Fruit fly (Drosophila melanogaster) whole organism, embryonic: Measurements from ENCODE around the gene CG15283.
A peak's percentile ranks its signal among the peaks of the same experiment; 100 is the strongest.

Source experiments
- Abd-B ChIP-seq: fragments of 200-800 bp; sonication (Bioruptor generic); optimal IDR thresholded peaks from 2 replicates; lab custom pipeline; 2018; ENCODE audit warnings: missing biosample characterization, mild to moderate bottlenecking, missing genetic modification characterization, moderate library complexity
- BEAF-32 ChIP-seq: fragments of 200-800 bp; sonication (Bioruptor generic); optimal IDR thresholded peaks from 3 replicates; lab custom pipeline; 2017; ENCODE audit warnings: missing biosample characterization, missing genetic modification characterization, mild to moderate bottlenecking, moderate library complexity, missing genetic modification reagents
- CG10274 ChIP-seq: fragments of 200-800 bp; sonication (Bioruptor generic); optimal IDR thresholded peaks from 3 replicates; lab custom pipeline; 2017; ENCODE audit warnings: missing biosample characterization, mild to moderate bottlenecking, missing genetic modification characterization
- CG10321 ChIP-seq: fragments of 200-800 bp; sonication (Bioruptor generic); IDR thresholded peaks from 2 replicates; pipeline ENCODE4 v1.3.6; 2022; ENCODE audit warnings: missing biosample characterization, missing genetic modification characterization
- CG10462 ChIP-seq: fragments of 200-800 bp; sonication (Bioruptor generic); optimal IDR thresholded peaks from 2 replicates; lab custom pipeline; 2016; ENCODE audit warnings: missing biosample characterization, missing genetic modification characterization
- CG1233 ChIP-seq: fragments of 200-800 bp; sonication (Bioruptor generic); optimal IDR thresholded peaks from 4 replicates; lab custom pipeline; 2018; ENCODE audit warnings: missing biosample characterization, mild to moderate bottlenecking, missing genetic modification characterization
- CG12659 ChIP-seq: fragments of 200-800 bp; sonication (Bioruptor generic); optimal IDR thresholded peaks from 3 replicates; lab custom pipeline; 2017; ENCODE audit warnings: mild to moderate bottlenecking, missing biosample characterization, missing genetic modification reagents, missing genetic modification characterization
- CG14667 ChIP-seq: fragments of 200-800 bp; sonication (Bioruptor generic); IDR thresholded peaks from 2 replicates; pipeline ENCODE4 v1.3.6; 2022; ENCODE audit warnings: missing biosample characterization, missing genetic modification characterization
- CG14710 ChIP-seq: fragments of 200-800 bp; sonication (Bioruptor generic); optimal IDR thresholded peaks from 3 replicates; lab custom pipeline; 2019; ENCODE audit warnings: missing biosample characterization, mild to moderate bottlenecking, missing genetic modification characterization, moderate library complexity
- CG15269 ChIP-seq: fragments of 200-800 bp; sonication (Bioruptor generic); optimal IDR thresholded peaks from 2 replicates; lab custom pipeline; 2018; ENCODE audit warnings: missing biosample characterization, mild to moderate bottlenecking, missing genetic modification characterization, moderate library complexity
- CG16779 ChIP-seq: fragments of 200-800 bp; sonication (Bioruptor generic); IDR thresholded peaks from 2 replicates; pipeline ENCODE4 v1.3.6; 2022; ENCODE audit warnings: missing biosample characterization, missing genetic modification characterization
- CG17612 ChIP-seq: fragments of 200-800 bp; sonication (Bioruptor generic); IDR thresholded peaks from 2 replicates; pipeline ENCODE4 v1.3.6; 2022; ENCODE audit warnings: missing biosample characterization, missing genetic modification characterization
- CG2199 ChIP-seq: fragments of 200-800 bp; sonication (Bioruptor generic); IDR thresholded peaks from 3 replicates; pipeline ENCODE4 v1.3.6; 2022; ENCODE audit warnings: missing biosample characterization, missing genetic modification characterization
- CG31388 ChIP-seq: fragments of 200-800 bp; sonication (Bioruptor generic); optimal IDR thresholded peaks from 2 replicates; lab custom pipeline; 2016; ENCODE audit warnings: missing biosample characterization, missing genetic modification characterization
- CG32772 ChIP-seq: fragments of 200-800 bp; sonication (Bioruptor generic); IDR thresholded peaks from 2 replicates; pipeline ENCODE4 v1.3.6; 2022; ENCODE audit warnings: missing biosample characterization, missing genetic modification characterization
- CG3281 ChIP-seq: fragments of 200-800 bp; sonication (Bioruptor generic); optimal IDR thresholded peaks from 3 replicates; lab custom pipeline; 2017; ENCODE audit warnings: missing biosample characterization, mild to moderate bottlenecking, missing genetic modification characterization
- CG3838 ChIP-seq: fragments of 200-800 bp; sonication (Bioruptor generic); optimal IDR thresholded peaks from 3 replicates; lab custom pipeline; 2016; ENCODE audit warnings: missing biosample characterization, missing genetic modification characterization
- CG3847 ChIP-seq: fragments of 200-800 bp; sonication (Bioruptor generic); IDR thresholded peaks from 2 replicates; pipeline ENCODE4 v1.3.6; 2022; ENCODE audit warnings: missing biosample characterization, missing genetic modification characterization
- CG4282 ChIP-seq: fragments of 200-800 bp; sonication (Bioruptor generic); optimal IDR thresholded peaks from 2 replicates; lab custom pipeline; 2016; ENCODE audit warnings: missing biosample characterization, missing genetic modification characterization
- CG4730 ChIP-seq: fragments of 200-800 bp; sonication (Bioruptor generic); IDR thresholded peaks from 2 replicates; pipeline ENCODE4 v1.3.6; 2022; ENCODE audit warnings: missing biosample characterization, missing genetic modification characterization
- CG6689 ChIP-seq: fragments of 200-800 bp; sonication (Bioruptor generic); IDR thresholded peaks from 2 replicates; pipeline ENCODE4 v1.3.6; 2022; ENCODE audit warnings: missing biosample characterization, missing genetic modification characterization
- CG6791 ChIP-seq: fragments of 200-800 bp; sonication (Bioruptor generic); IDR thresholded peaks from 3 replicates; pipeline ENCODE4 v1.3.6; 2022; ENCODE audit warnings: missing biosample characterization, missing genetic modification characterization; ENCODE audit not compliant: partially characterized antibody
- CG9817 ChIP-seq: fragments of 200-800 bp; sonication (Bioruptor generic); optimal IDR thresholded peaks from 2 replicates; lab custom pipeline; 2018; ENCODE audit warnings: missing biosample characterization, mild to moderate bottlenecking, missing genetic modification characterization, moderate library complexity
- CTCF ChIP-seq: fragments of 200-800 bp; sonication (Bioruptor generic); optimal IDR thresholded peaks from 2 replicates; lab custom pipeline; 2017; ENCODE audit warnings: missing biosample characterization, mild to moderate bottlenecking, missing genetic modification characterization, moderate library complexity
- E2f2 ChIP-seq: fragments of 200-800 bp; sonication (Bioruptor generic); IDR thresholded peaks from 2 replicates; pipeline ENCODE4 v1.3.6; 2022; ENCODE audit warnings: missing biosample characterization, missing genetic modification characterization
- Fer3 ChIP-seq: fragments of 200-800 bp; sonication (Bioruptor generic); optimal IDR thresholded peaks from 2 replicates; lab custom pipeline; 2018; ENCODE audit warnings: missing biosample characterization, mild to moderate bottlenecking, missing genetic modification characterization, moderate library complexity
- Hr78 ChIP-seq, 2 experiments: fragments of 200-800 bp in 1 of 2; fragments of >200 bp in 1 of 2; sonication (Bioruptor generic) in 1 of 2; optimal IDR thresholded peaks; 2 replicates each; lab custom pipeline; 2017 to 2019; ENCODE audit warnings: missing biosample characterization in 2 of 2, missing genetic modification characterization in 2 of 2, mild to moderate bottlenecking in 1 of 2, moderate library complexity in 1 of 2
- NK7.1 ChIP-seq: fragments of 200-800 bp; sonication (Bioruptor generic); optimal IDR thresholded peaks from 3 replicates; lab custom pipeline; 2016; ENCODE audit warnings: missing biosample characterization, missing genetic modification characterization
- Optix ChIP-seq: fragments of 200-800 bp; sonication (Bioruptor generic); IDR thresholded peaks from 3 replicates; pipeline ENCODE4 v1.3.6; 2022; ENCODE audit warnings: missing biosample characterization, missing genetic modification characterization
- PHDP ChIP-seq: fragments of 200-800 bp; sonication (Bioruptor generic); optimal IDR thresholded peaks from 3 replicates; lab custom pipeline; 2018; ENCODE audit warnings: missing biosample characterization, mild to moderate bottlenecking, missing genetic modification characterization, moderate library complexity
- Ravus ChIP-seq: fragments of 200-800 bp; sonication (Bioruptor generic); IDR thresholded peaks from 2 replicates; pipeline ENCODE4 v1.3.6; 2022; ENCODE audit warnings: missing biosample characterization, missing genetic modification characterization
- Rx ChIP-seq: fragments of 200-800 bp; sonication (Bioruptor generic); IDR thresholded peaks from 2 replicates; pipeline ENCODE4 v1.3.6; 2022; ENCODE audit warnings: missing biosample characterization, missing genetic modification characterization
- ac ChIP-seq: fragments of 200-800 bp; sonication (Bioruptor generic); optimal IDR thresholded peaks from 3 replicates; lab custom pipeline; 2017; ENCODE audit warnings: missing biosample characterization, mild to moderate bottlenecking, missing genetic modification characterization
- ap ChIP-seq: fragments of 200-800 bp; sonication (Bioruptor generic); IDR thresholded peaks from 2 replicates; pipeline ENCODE4 v1.3.6; 2022; ENCODE audit warnings: missing biosample characterization, missing genetic modification characterization
- ara ChIP-seq: fragments of 200-800 bp; sonication (Bioruptor generic); IDR thresholded peaks from 2 replicates; pipeline ENCODE4 v1.3.6; 2022; ENCODE audit warnings: missing biosample characterization, missing genetic modification characterization
- btn ChIP-seq: fragments of 200-800 bp; sonication (Bioruptor generic); optimal IDR thresholded peaks from 2 replicates; lab custom pipeline; 2016; ENCODE audit warnings: missing biosample characterization, missing genetic modification characterization
- chif ChIP-seq, 2 experiments: fragments of 200-800 bp; sonication (Bioruptor generic); optimal IDR thresholded peaks; 3 replicates each; lab custom pipeline; 2016; ENCODE audit warnings: missing biosample characterization in 2 of 2, missing genetic modification characterization in 2 of 2
- chn ChIP-seq: fragments of 200-800 bp; sonication (Bioruptor generic); optimal IDR thresholded peaks from 2 replicates; lab custom pipeline; 2016; ENCODE audit warnings: missing biosample characterization, missing genetic modification characterization
- exex ChIP-seq: fragments of 200-800 bp; sonication (Bioruptor generic); optimal IDR thresholded peaks from 4 replicates; lab custom pipeline; 2018; ENCODE audit warnings: missing biosample characterization, mild to moderate bottlenecking, missing genetic modification characterization, moderate library complexity
- gfzf ChIP-seq: fragments of 200-800 bp; sonication (Bioruptor generic); optimal IDR thresholded peaks from 2 replicates; lab custom pipeline; 2016; ENCODE audit warnings: missing biosample characterization, mild to moderate bottlenecking, missing genetic modification characterization, moderate library complexity
- grn ChIP-seq: fragments of 200-800 bp; sonication (Bioruptor generic); optimal IDR thresholded peaks from 3 replicates; lab custom pipeline; 2017; ENCODE audit warnings: missing biosample characterization, missing genetic modification characterization
- lov ChIP-seq, 2 experiments: fragments of 200-800 bp in 1 of 2; fragments of >200 bp in 1 of 2; sonication (Bioruptor generic) in 1 of 2; IDR thresholded peaks in 1 of 2; optimal IDR thresholded peaks in 1 of 2; 2 replicates in 1 of 2; 3 replicates in 1 of 2; pipeline versions ENCODE4 v1.3.6 to Lab custom; 2017 to 2022; ENCODE audit warnings: missing biosample characterization in 1 of 2, missing genetic modification characterization in 1 of 2
- otp ChIP-seq: fragments of 200-800 bp; sonication (Bioruptor generic); IDR thresholded peaks from 3 replicates; pipeline ENCODE4, ENCODE4 v1.3.6; 2022; ENCODE audit warnings: missing biosample characterization, missing genetic modification characterization
- repo ChIP-seq: fragments of 200-800 bp; sonication (Bioruptor generic); optimal IDR thresholded peaks from 2 replicates; lab custom pipeline; 2016; ENCODE audit warnings: missing biosample characterization, missing genetic modification characterization
- so ChIP-seq: fragments of 200-800 bp; sonication (Bioruptor generic); IDR thresholded peaks from 3 replicates; pipeline ENCODE4 v1.3.6; 2022; ENCODE audit warnings: missing biosample characterization, missing genetic modification characterization
- sug ChIP-seq: fragments of 200-800 bp; optimal IDR thresholded peaks from 2 replicates; lab custom pipeline; 2019; ENCODE audit warnings: missing biosample characterization, mild to moderate bottlenecking, missing genetic modification characterization, moderate library complexity
- tgo ChIP-seq: fragments of 200-800 bp; sonication (Bioruptor generic); IDR thresholded peaks from 3 replicates; pipeline ENCODE4 v1.3.6; 2022; ENCODE audit warnings: missing biosample characterization, missing genetic modification characterization
- ttk ChIP-seq: fragments of 200-800 bp; sonication (Bioruptor generic); IDR thresholded peaks from 2 replicates; pipeline ENCODE4 v2.1.2; 2022; ENCODE audit warnings: missing biosample characterization, missing genetic modification characterization
- twi ChIP-seq: fragments of 200-800 bp; optimal IDR thresholded peaks from 2 replicates; lab custom pipeline; 2019; ENCODE audit warnings: missing biosample characterization, mild to moderate bottlenecking, missing genetic modification characterization, moderate library complexity
- usp ChIP-seq: fragments of >200 bp; optimal IDR thresholded peaks from 2 replicates; lab custom pipeline; 2017; ENCODE audit warnings: missing biosample characterization, missing genetic modification characterization
- vfl ChIP-seq: fragments of 200-800 bp; sonication (Bioruptor generic); optimal IDR thresholded peaks from 2 replicates; lab custom pipeline; 2016; ENCODE audit warnings: missing biosample characterization, missing genetic modification characterization
- vvl ChIP-seq: fragments of 200-800 bp; sonication (Bioruptor generic); IDR thresholded peaks from 2 replicates; pipeline ENCODE4 v1.3.6; 2022; ENCODE audit warnings: missing biosample characterization, missing genetic modification characterization
- wor ChIP-seq: fragments of 200-800 bp; sonication (Bioruptor generic); IDR thresholded peaks from 2 replicates; pipeline ENCODE4 v1.3.6; 2022; ENCODE audit warnings: missing biosample characterization, missing genetic modification characterization

Gene CG15283

DNA sequence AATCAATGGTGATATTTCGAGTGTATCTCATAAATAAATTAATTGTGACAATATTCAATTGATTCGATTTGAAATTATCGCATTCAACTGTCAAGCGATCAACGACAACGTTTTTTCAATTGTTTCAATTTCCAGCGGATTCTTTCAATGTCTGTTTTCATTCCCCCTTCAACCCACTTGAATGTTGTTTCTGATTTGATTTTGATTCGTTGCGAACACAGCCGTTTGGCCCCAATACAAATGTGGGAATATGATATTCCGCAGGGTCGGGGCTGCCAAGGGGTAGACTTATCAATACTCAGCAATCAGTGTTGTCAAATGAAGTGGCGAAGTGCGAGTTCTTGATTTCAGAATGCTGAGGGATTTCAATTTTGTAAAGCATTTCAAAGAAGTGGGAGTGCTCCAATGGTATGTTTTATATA, 44.2 kb upstream of the CG15283 start (continued):
- no peak for TF ChIP-seq btn (GFP tag; lab: Kevin White, UChicago)
- no peak for TF ChIP-seq chn (GFP tag; lab: Kevin White, UChicago)
- no peak for TF ChIP-seq CG6791 (GFP tag; lab: Robert Waterston, UW)
- no peak for TF ChIP-seq wor (GFP tag; lab: Robert Waterston, UW)
- TF ChIP-seq CG4730 (GFP tag; lab: Robert Waterston, UW), result no peak
- TF ChIP-seq ara, result no peak
- TF ChIP-seq CG6689 (GFP tag; lab: Robert Waterston, UW), result no peak
- TF ChIP-seq CG12659 (GFP tag; lab: Kevin White, UChicago), result no peak
- TF ChIP-seq otp (GFP tag; lab: Robert Waterston, UW), result no peak
- peak; percentile 3 for TF ChIP-seq repo (GFP tag; lab: Kevin White, UChicago)
- TF ChIP-seq exex (tag; lab: Kevin White, UChicago), result peak; percentile 63
- no peak for TF ChIP-seq chif (GFP tag; optimal IDR thresholded peaks at IDR 0.05; lab: Kevin White, UChicago)
- TF ChIP-seq vfl, result no peak
- TF ChIP-seq CG1233 (GFP tag; lab: Kevin White, UChicago), result no peak
- TF ChIP-seq Fer3 (tag; lab: Kevin White, UChicago), result peak; percentile 7
- no peak for TF ChIP-seq lov (optimal IDR thresholded peaks at IDR 0.05; lab: Kevin White, UChicago)
- TF ChIP-seq lov (GFP tag; IDR thresholded peaks at IDR 0.05; lab: Robert Waterston, UW), result no peak
- TF ChIP-seq CG14667 (GFP tag; lab: Robert Waterston, UW), result no peak
- TF ChIP-seq CG17612 (GFP tag; lab: Robert Waterston, UW), result no peak
- TF ChIP-seq sug (tag; lab: Kevin White, UChicago), result peak; percentile 30
- no peak for TF ChIP-seq Rx (GFP tag; lab: Robert Waterston, UW)
- TF ChIP-seq Hr78 (GFP tag; optimal IDR thresholded peaks at IDR 0.05; lab: Kevin White, UChicago), result no peak
- TF ChIP-seq BEAF-32 (GFP tag; lab: Kevin White, UChicago), result no peak
- no peak for TF ChIP-seq E2f2 (GFP tag; lab: Robert Waterston, UW)
- no peak for TF ChIP-seq CG10321 (GFP tag; lab: Robert Waterston, UW)
- TF ChIP-seq ac (GFP tag; lab: Kevin White, UChicago), result no peak
- peak; percentile 59 for TF ChIP-seq grn (GFP tag; lab: Kevin White, UChicago)
- TF ChIP-seq CG14710 (tag; lab: Kevin White, UChicago), result no peak
- TF ChIP-seq CG2199 (GFP tag; lab: Robert Waterston, UW), result peak; percentile 56; the same call in 2 of the 3 replicates
- no peak for TF ChIP-seq NK7.1
- TF ChIP-seq CTCF, result no peak
- TF ChIP-seq CG15269 (tag; lab: Kevin White, UChicago), result no peak
- no peak for TF ChIP-seq CG3847 (GFP tag; lab: Robert Waterston, UW)
- peak; percentile 28 for TF ChIP-seq CG9817 (tag; lab: Kevin White, UChicago)
- no peak for TF ChIP-seq PHDP (tag; lab: Kevin White, UChicago)
- TF ChIP-seq Optix, result no peak
- no peak for TF ChIP-seq CG16779
- TF ChIP-seq twi (tag; lab: Kevin White, UChicago), result no peak
- no peak for TF ChIP-seq CG10462 (GFP tag; lab: Kevin White, UChicago)
- no peak for TF ChIP-seq Ravus
- no peak for TF ChIP-seq CG10274 (GFP tag; lab: Kevin White, UChicago)
- no peak for TF ChIP-seq CG32772
- TF ChIP-seq CG3838, result peak; percentile 57
- TF ChIP-seq ttk (GFP tag; lab: Robert Waterston, UW), result no peak
- no peak for TF ChIP-seq Abd-B
- no peak for TF ChIP-seq tgo (GFP tag; lab: Robert Waterston, UW)
- TF ChIP-seq so, result 0 out of 3 replicates have a peak, but pooled peaks have one; percentile 18
- TF ChIP-seq CG31388, result no peak
- TF ChIP-seq usp (GFP tag; lab: Kevin White, UChicago), result no peak
- no peak for TF ChIP-seq CG4282 (GFP tag; lab: Kevin White, UChicago)
- no peak for TF ChIP-seq CG3281 (GFP tag; lab: Kevin White, UChicago)
- no peak for TF ChIP-seq ap (GFP tag; lab: Robert Waterston, UW)
- TF ChIP-seq vvl (GFP tag; lab: Robert Waterston, UW), result peak; percentile 6; the same call in 1 of the 2 replicates
- TF ChIP-seq gfzf (GFP tag; lab: Kevin White, UChicago), result no peak
